Worm (Caenorhabditis elegans): ENCODE data around the gene gex-2.

DNA sequence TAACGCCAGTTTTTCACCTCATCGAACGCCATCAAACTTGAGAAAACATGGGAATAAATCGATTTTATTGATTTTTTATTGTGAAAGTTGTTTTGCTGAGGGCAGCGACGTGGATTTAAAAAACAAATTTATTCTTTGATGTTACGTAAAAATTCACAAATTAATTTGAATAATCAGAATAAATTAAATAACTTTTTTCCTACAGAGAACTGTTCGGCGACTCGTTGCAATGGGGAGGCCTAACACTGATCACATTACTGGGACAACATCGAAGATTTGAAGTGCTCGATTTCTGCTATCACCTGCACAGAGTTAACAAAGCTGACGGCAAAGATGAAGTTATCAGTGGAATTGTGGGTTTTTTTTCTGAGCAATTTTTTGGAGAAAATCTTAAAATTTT lies 9.6 kb downstream of the gex-2 start, which contains the start of gene F56A11.6:
- TF ChIP-seq elt-3 (tag; optimal IDR thresholded peaks at IDR 0.05) (no peak), unc-62 (GFP tag; optimal IDR thresholded peaks at IDR 0.05) (no peak), mdl-1 (tag; optimal IDR thresholded peaks at IDR 0.05) (no peak), blmp-1 (tag; optimal IDR thresholded peaks at IDR 0.05; ENCODE audit: insufficient read depth) (no peak), nhr-11 (tag; optimal IDR thresholded peaks at IDR 0.05) (no peak), fos-1 (tag; optimal IDR thresholded peaks at IDR 0.05) (no peak), nhr-23 (tag; optimal IDR thresholded peaks at IDR 0.05) (no peak), ztf-11 (tag; optimal IDR thresholded peaks at IDR 0.05) (no peak)
